Worm (Caenorhabditis elegans) whole organism, L4 larva: Measurements from ENCODE around the gene srj-10.

ENCODE experiments used
- F10B5.3 ChIP-seq: sonication (generic microtip); optimal IDR thresholded peaks from 2 replicates; lab custom pipeline; 2016; ENCODE audit warnings: mild to moderate bottlenecking, missing genetic modification characterization, missing compliant biosample characterization
- F37D6.2 ChIP-seq: sonication (generic microtip); optimal IDR thresholded peaks from 2 replicates; lab custom pipeline; 2016; ENCODE audit warnings: mild to moderate bottlenecking, missing genetic modification characterization, missing compliant biosample characterization
- F44E2.7 ChIP-seq: fragments of 200-800 bp; sonication (Bioruptor generic); IDR thresholded peaks from 2 replicates; pipeline ENCODE4 v2.1.2; 2022; ENCODE audit warnings: missing genetic modification characterization, missing compliant biosample characterization
- F49E8.2 ChIP-seq: sonication (generic microtip); optimal IDR thresholded peaks from 2 replicates; lab custom pipeline; 2016; ENCODE audit warnings: missing compliant biosample characterization, mild to moderate bottlenecking, missing genetic modification characterization, borderline replicate concordance
- T20F7.1 ChIP-seq: fragments of 200-800 bp; sonication (Bioruptor generic); optimal IDR thresholded peaks from 2 replicates; lab custom pipeline; 2018; ENCODE audit warnings: mild to moderate bottlenecking, missing genetic modification characterization, missing compliant biosample characterization
- Y105C5A.15 ChIP-seq: fragments of 200-800 bp; sonication (Bioruptor generic); IDR thresholded peaks from 2 replicates; pipeline ENCODE4 v1.3.6; 2022; ENCODE audit warnings: missing genetic modification characterization, missing compliant biosample characterization
- Y5F2A.4 ChIP-seq: fragments of 200-800 bp; sonication (Bioruptor generic); optimal IDR thresholded peaks from 2 replicates; lab custom pipeline; 2018; ENCODE audit warnings: mild to moderate bottlenecking, missing genetic modification characterization, missing compliant biosample characterization
- Y75B8A.6 ChIP-seq: fragments of 200-800 bp; sonication (Bioruptor generic); IDR thresholded peaks from 2 replicates; pipeline ENCODE4 v1.3.6; 2022; ENCODE audit warnings: missing genetic modification reagents, missing genetic modification characterization, missing compliant biosample characterization
- ZK546.5 ChIP-seq, 2 experiments: sonication (generic microtip); optimal IDR thresholded peaks; 2 replicates each; lab custom pipeline; 2017; ENCODE audit warnings: missing biosample characterization in 2 of 2, missing genetic modification characterization in 2 of 2
- aha-1 ChIP-seq: fragments of 150-350 bp; peaks from one replicate; lab custom pipeline; 2014; ENCODE audit warnings: missing biosample characterization, missing genetic modification characterization
- aly-2 ChIP-seq: sonication (generic microtip); optimal IDR thresholded peaks from 2 replicates; lab custom pipeline; 2018; ENCODE audit warnings: missing biosample characterization, missing genetic modification characterization
- attf-4 ChIP-seq: sonication (generic microtip); optimal IDR thresholded peaks from 3 replicates; lab custom pipeline; 2017; ENCODE audit warnings: missing biosample characterization, missing genetic modification characterization
- ceh-20 ChIP-seq: fragments of 200-800 bp; sonication (Bioruptor generic); IDR thresholded peaks from 2 replicates; pipeline ENCODE4 v1.3.6; 2022; ENCODE audit warnings: missing genetic modification reagents, missing genetic modification characterization, missing compliant biosample characterization
- ceh-32 ChIP-seq: sonication (generic microtip); optimal IDR thresholded peaks from 2 replicates; lab custom pipeline; 2016; ENCODE audit warnings: mild to moderate bottlenecking, missing genetic modification characterization, missing compliant biosample characterization; ENCODE audit not compliant: poor library complexity
- ceh-62 ChIP-seq: sonication (generic microtip); optimal IDR thresholded peaks from 2 replicates; lab custom pipeline; 2017; ENCODE audit warnings: missing biosample characterization, missing genetic modification characterization
- daf-16 ChIP-seq, 3 experiments: sonication (generic microtip); optimal IDR thresholded peaks; 2 replicates each; lab custom pipeline; 2016 to 2017; ENCODE audit warnings: missing genetic modification characterization in 3 of 3, missing genetic modification reagents in 3 of 3, mild to moderate bottlenecking in 2 of 3, missing compliant biosample characterization in 2 of 3, missing biosample characterization in 1 of 3, moderate library complexity in 1 of 3
- dmd-6 ChIP-seq: fragments of 200-800 bp; sonication (Bioruptor generic); IDR thresholded peaks from 2 replicates; pipeline ENCODE4 v1.3.6; 2022; ENCODE audit warnings: missing genetic modification reagents, missing genetic modification characterization, missing compliant biosample characterization
- dmd-9 ChIP-seq: fragments of 200-800 bp; sonication (Bioruptor generic); IDR thresholded peaks from 2 replicates; pipeline ENCODE4 v1.3.6; 2022; ENCODE audit warnings: missing genetic modification reagents, missing genetic modification characterization, missing compliant biosample characterization
- dve-1 ChIP-seq: sonication (generic microtip); optimal IDR thresholded peaks from 2 replicates; lab custom pipeline; 2017; ENCODE audit warnings: antibody characterized with exemption, mild to moderate bottlenecking, missing genetic modification characterization, missing compliant biosample characterization; ENCODE audit not compliant: insufficient read depth
- egl-43 ChIP-seq: fragments of 200-800 bp; sonication (Bioruptor generic); IDR thresholded peaks from 2 replicates; pipeline ENCODE4 v1.3.6; 2022; ENCODE audit warnings: missing genetic modification reagents, missing genetic modification characterization, missing compliant biosample characterization
- fkh-10 ChIP-seq: fragments of 150-350 bp; optimal IDR thresholded peaks from 2 replicates; lab custom pipeline; 2014; ENCODE audit warnings: missing biosample characterization, missing genetic modification reagents, missing genetic modification characterization
- fos-1 ChIP-seq: fragments of 150-350 bp; optimal IDR thresholded peaks from 2 replicates; lab custom pipeline; 2014; ENCODE audit warnings: missing biosample characterization, missing genetic modification characterization
- hlh-11 ChIP-seq: fragments of 200-800 bp; sonication (Bioruptor generic); optimal IDR thresholded peaks from 2 replicates; lab custom pipeline; 2018; ENCODE audit warnings: mild to moderate bottlenecking, missing genetic modification characterization, missing compliant biosample characterization
- hmg-1.1 ChIP-seq: fragments of 200-800 bp; sonication (Bioruptor generic); IDR thresholded peaks from 2 replicates; pipeline ENCODE4 v1.3.6; 2022; ENCODE audit warnings: missing genetic modification reagents, missing genetic modification characterization, missing compliant biosample characterization
- lin-29 ChIP-seq: fragments of 200-800 bp; sonication (Bioruptor generic); IDR thresholded peaks from 2 replicates; pipeline ENCODE4 v1.3.6; 2022; ENCODE audit warnings: missing genetic modification reagents, missing genetic modification characterization, missing compliant biosample characterization
- lin-38 ChIP-seq: fragments of 200-800 bp; sonication (Bioruptor generic); IDR thresholded peaks from 2 replicates; pipeline ENCODE4 v1.3.6; 2022; ENCODE audit warnings: missing genetic modification reagents, missing genetic modification characterization, missing compliant biosample characterization
- lin-39 ChIP-seq: fragments of 150-350 bp; optimal IDR thresholded peaks from 2 replicates; lab custom pipeline; 2014; ENCODE audit warnings: missing biosample characterization, missing genetic modification reagents, missing genetic modification characterization
- lir-3 ChIP-seq: sonication (generic microtip); optimal IDR thresholded peaks from 2 replicates; lab custom pipeline; 2016; ENCODE audit warnings: mild to moderate bottlenecking, missing genetic modification characterization, missing compliant biosample characterization
- lsy-2 ChIP-seq, 2 experiments: fragments of 150-350 bp in 1 of 2; sonication (generic microtip) in 1 of 2; optimal IDR thresholded peaks; 2 replicates each; lab custom pipeline; 2014 to 2017; ENCODE audit warnings: missing biosample characterization in 2 of 2, missing genetic modification characterization in 2 of 2
- madf-9 ChIP-seq: fragments of 200-800 bp; sonication (Bioruptor generic); conservative IDR thresholded peaks from 2 replicates; pipeline ENCODE4 v1.3.6; 2022; ENCODE audit warnings: missing genetic modification reagents, missing genetic modification characterization, missing compliant biosample characterization
- mdt-29 ChIP-seq: fragments of 200-800 bp; sonication (Bioruptor generic); IDR thresholded peaks from 2 replicates; pipeline ENCODE4 v1.3.6; 2022; ENCODE audit warnings: missing genetic modification reagents, missing genetic modification characterization, missing compliant biosample characterization
- mep-1 ChIP-seq: fragments of 150-350 bp; sonication (generic microtip); optimal IDR thresholded peaks from 3 replicates; lab custom pipeline; 2014; ENCODE audit warnings: missing biosample characterization, missing genetic modification characterization
- mes-2 ChIP-seq: sonication (generic microtip); optimal IDR thresholded peaks from 2 replicates; lab custom pipeline; 2016; ENCODE audit warnings: missing genotype, mild to moderate bottlenecking, missing genetic modification characterization, missing compliant biosample characterization; ENCODE audit not compliant: poor library complexity, severe bottlenecking
- mxl-2 ChIP-seq: fragments of 200-800 bp; sonication (Bioruptor generic); conservative IDR thresholded peaks from 2 replicates; pipeline ENCODE4 v1.3.6; 2022; ENCODE audit warnings: missing genetic modification reagents, missing genetic modification characterization, missing compliant biosample characterization
- nhr-237 ChIP-seq: sonication (generic microtip); optimal IDR thresholded peaks from 2 replicates; lab custom pipeline; 2017; ENCODE audit warnings: missing biosample characterization, missing genetic modification characterization
- nhr-28 ChIP-seq: fragments of 150-350 bp; optimal IDR thresholded peaks from 2 replicates; lab custom pipeline; 2014; ENCODE audit warnings: missing biosample characterization, missing genetic modification characterization
- nhr-48 ChIP-seq: sonication (generic microtip); optimal IDR thresholded peaks from 2 replicates; lab custom pipeline; 2016; ENCODE audit warnings: mild to moderate bottlenecking, missing genetic modification characterization, missing compliant biosample characterization
- nhr-6 ChIP-seq: fragments of 150-350 bp; optimal IDR thresholded peaks from 2 replicates; lab custom pipeline; 2014; ENCODE audit warnings: missing biosample characterization, missing genetic modification characterization
- nhr-76 ChIP-seq: fragments of 150-350 bp; optimal IDR thresholded peaks from 2 replicates; lab custom pipeline; 2014; ENCODE audit warnings: missing biosample characterization, missing genetic modification characterization
- nhr-77 ChIP-seq: fragments of 150-350 bp; optimal IDR thresholded peaks from 2 replicates; lab custom pipeline; 2014; ENCODE audit warnings: missing biosample characterization, missing genetic modification characterization
- php-3 ChIP-seq: fragments of 200-800 bp; sonication (Bioruptor generic); IDR thresholded peaks from 2 replicates; pipeline ENCODE4 v1.3.6; 2022; ENCODE audit warnings: missing genetic modification reagents, missing genetic modification characterization, missing compliant biosample characterization
- pqm-1 ChIP-seq: sonication (generic microtip); optimal IDR thresholded peaks from 2 replicates; lab custom pipeline; 2017; ENCODE audit warnings: missing biosample characterization, missing genetic modification characterization
- sdz-12 ChIP-seq: fragments of 200-800 bp; sonication (Bioruptor generic); optimal IDR thresholded peaks from 2 replicates; lab custom pipeline; 2018; ENCODE audit warnings: mild to moderate bottlenecking, missing genetic modification characterization, missing compliant biosample characterization
- unc-62 ChIP-seq, 3 experiments: fragments of 150-350 bp in 1 of 3; sonication (generic microtip); optimal IDR thresholded peaks in 2 of 3; peaks in 1 of 3; 1 replicate in 1 of 3; 2 replicates in 2 of 3; lab custom pipeline; 2014 to 2017; ENCODE audit warnings: missing biosample characterization in 3 of 3, missing genetic modification characterization in 3 of 3, missing genetic modification reagents in 3 of 3, missing genotype in 1 of 3
- vab-7 ChIP-seq: fragments of 200-800 bp; sonication (Bioruptor generic); IDR thresholded peaks from 2 replicates; pipeline ENCODE4 v1.3.6; 2022; ENCODE audit warnings: missing genetic modification reagents, missing genetic modification characterization, missing compliant biosample characterization
- zfp-2 ChIP-seq: sonication (generic microtip); optimal IDR thresholded peaks from 2 replicates; lab custom pipeline; 2016; ENCODE audit warnings: mild to moderate bottlenecking, missing genetic modification characterization, missing compliant biosample characterization
- zfp-3 ChIP-seq: fragments of 200-800 bp; sonication (Bioruptor generic); conservative IDR thresholded peaks from 2 replicates; pipeline ENCODE4 v1.3.6; 2022; ENCODE audit warnings: missing genetic modification reagents, missing genetic modification characterization, missing compliant biosample characterization
- zip-11 ChIP-seq: fragments of 200-800 bp; sonication (Bioruptor generic); IDR thresholded peaks from 2 replicates; pipeline ENCODE4 v1.3.6; 2022; ENCODE audit warnings: missing genetic modification characterization, missing compliant biosample characterization

The srj-10 gene

DNA sequence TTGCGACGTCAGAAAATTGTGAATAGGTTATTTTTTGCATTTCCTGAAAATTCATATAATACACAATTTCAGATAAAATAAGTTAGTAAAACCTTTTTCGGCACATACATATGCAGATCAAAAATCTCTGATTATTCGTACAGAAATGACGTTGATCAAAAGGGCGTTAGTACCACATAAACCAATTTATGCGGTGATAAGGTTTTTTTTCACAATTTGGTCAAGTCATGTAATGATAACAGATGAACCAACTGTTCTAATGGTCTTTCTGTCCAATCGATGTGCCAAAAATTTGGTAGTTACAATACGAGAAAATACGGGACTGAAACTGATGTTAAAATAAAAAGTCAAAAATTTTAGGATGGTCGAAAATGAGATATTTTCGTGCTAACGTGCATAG lies 6.3 kb upstream of the srj-10 start:
- TF ChIP-seq dve-1 (tag; lab: Kevin White, UChicago) (peak; percentile 41), nhr-28 (peak; percentile 84), F10B5.3 (tag; lab: Kevin White, UChicago) (no peak), nhr-48 (tag; lab: Kevin White, UChicago) (peak; percentile 14), nhr-76 (tag; lab: Kevin White, UChicago) (no peak), pqm-1 (tag; lab: Kevin White, UChicago) (peak; percentile 74), lsy-2 (tag; optimal IDR thresholded peaks at IDR 0.05; lab: Kevin White, UChicago) (no peak), F37D6.2 (tag; lab: Kevin White, UChicago) (no peak), T20F7.1 (GFP tag; lab: Kevin White, UChicago) (no peak), daf-16 (GFP tag; optimal IDR thresholded peaks at IDR 0.05; lab: Kevin White, UChicago) (no peak), daf-16 (tag; optimal IDR thresholded peaks at IDR 0.05; lab: Kevin White, UChicago) (peak; percentile 42), lin-39 (tag; lab: Kevin White, UChicago) (no peak), php-3 (peak; percentile 68; the same call in 1 of the 2 replicates), Y5F2A.4 (no peak), mxl-2 (GFP tag; lab: Robert Waterston, UW) (no peak), unc-62 (GFP tag; optimal IDR thresholded peaks at IDR 0.05 in 1 of 2; lab: Kevin White, UChicago) (peak in 1 of 2 experiments; percentile 0), unc-62 (tag; optimal IDR thresholded peaks at IDR 0.05; lab: Kevin White, UChicago) (no peak), fkh-10 (GFP tag; lab: Kevin White, UChicago) (no peak), lir-3 (tag; lab: Kevin White, UChicago) (no peak), ceh-62 (tag; lab: Kevin White, UChicago) (no peak), dmd-6 (GFP tag; lab: Robert Waterston, UW) (peak; percentile 76), zfp-2 (tag; lab: Kevin White, UChicago) (no peak), egl-43 (no peak), Y105C5A.15 (GFP tag; lab: Robert Waterston, UW) (no peak), ceh-20 (GFP tag; lab: Robert Waterston, UW) (no peak)

DNA sequence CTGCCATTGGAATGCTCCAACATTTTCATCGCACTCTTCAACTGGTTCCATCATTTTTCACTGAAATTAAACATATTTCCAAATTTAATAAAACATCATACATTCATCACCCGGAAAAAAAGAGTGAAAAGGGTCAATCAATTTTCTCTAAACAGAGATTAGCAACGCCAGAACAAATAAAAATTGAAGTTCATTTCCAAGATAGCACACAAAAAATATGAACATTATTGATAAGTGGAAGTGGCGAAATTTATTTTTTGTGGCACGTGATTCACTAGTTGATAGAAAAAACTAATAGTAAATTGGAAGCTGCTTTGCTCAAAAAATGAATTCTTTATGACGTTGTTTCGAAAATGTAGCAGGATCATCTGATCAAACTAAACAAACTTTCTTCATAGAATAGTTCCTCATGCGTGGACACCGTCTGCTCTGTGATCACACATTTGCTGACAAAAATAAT lies 1.5 kb upstream of the srj-10 start, which contains the start of the genes F14H3.12 and srj-29:
Gene F14H3.12, minus strand, starts transcription at position 74 of the 460 bp plus-strand sequence.
Gene srj-29, plus strand, starts transcription at position 410 of the 460 bp plus-strand sequence.
- peak; percentile 52 for TF ChIP-seq nhr-77
- TF ChIP-seq unc-62 (GFP tag; optimal IDR thresholded peaks at IDR 0.05 in 1 of 2; lab: Kevin White, UChicago): no peak
- no peak for TF ChIP-seq unc-62 (tag; optimal IDR thresholded peaks at IDR 0.05; lab: Kevin White, UChicago)
- TF ChIP-seq aly-2 (tag; lab: Kevin White, UChicago): no peak
- no peak for TF ChIP-seq vab-7 (GFP tag; lab: Robert Waterston, UW)
- no peak for TF ChIP-seq aha-1 (tag; lab: Kevin White, UChicago)
- no peak for TF ChIP-seq ZK546.5 (tag; optimal IDR thresholded peaks at IDR 0.05; lab: Kevin White, UChicago)
- no peak for TF ChIP-seq nhr-6
- TF ChIP-seq F37D6.2 (tag; lab: Kevin White, UChicago): no peak
- no peak for TF ChIP-seq sdz-12
- TF ChIP-seq mdt-29: no peak
- no peak for TF ChIP-seq mes-2 (tag; lab: Kevin White, UChicago)
- TF ChIP-seq hmg-1.1 (GFP tag; lab: Robert Waterston, UW): no peak
- no peak for TF ChIP-seq ceh-32 (tag; lab: Kevin White, UChicago)
- TF ChIP-seq mxl-2 (GFP tag; lab: Robert Waterston, UW): no peak
- no peak for TF ChIP-seq T20F7.1 (GFP tag; lab: Kevin White, UChicago)
- TF ChIP-seq F49E8.2 (tag; lab: Kevin White, UChicago): no peak
- no peak for TF ChIP-seq zfp-3 (GFP tag; lab: Robert Waterston, UW)
- TF ChIP-seq dve-1 (tag; lab: Kevin White, UChicago): peak; percentile 79
- no peak for TF ChIP-seq attf-4 (tag; lab: Kevin White, UChicago)
- TF ChIP-seq lin-38: no peak
- TF ChIP-seq dmd-9 (GFP tag; lab: Robert Waterston, UW): no peak
- TF ChIP-seq hlh-11: peak; percentile 49
- TF ChIP-seq mep-1 (tag; lab: Kevin White, UChicago): no peak
- no peak for TF ChIP-seq nhr-237 (tag; lab: Kevin White, UChicago)
- no peak for TF ChIP-seq Y105C5A.15 (GFP tag; lab: Robert Waterston, UW)
- no peak for TF ChIP-seq lin-29 (GFP tag; lab: Robert Waterston, UW)
- peak; percentile 74 for TF ChIP-seq nhr-28
- TF ChIP-seq Y75B8A.6 (GFP tag; lab: Robert Waterston, UW): no peak
- peak; percentile 73 for TF ChIP-seq pqm-1 (tag; lab: Kevin White, UChicago)
- no peak for TF ChIP-seq fos-1 (tag; lab: Kevin White, UChicago)
- peak; percentile 74 for TF ChIP-seq dmd-6 (GFP tag; lab: Robert Waterston, UW)
- no peak for TF ChIP-seq zip-11 (GFP tag; lab: Robert Waterston, UW)
- no peak for TF ChIP-seq F44E2.7 (GFP tag; lab: Robert Waterston, UW)
- TF ChIP-seq madf-9: no peak
